Worm (Caenorhabditis elegans) whole organism, young adult: ENCODE measurements around the gene dnj-25.

Experiments used
- B0261.1 ChIP-seq: sonication (generic microtip); optimal IDR thresholded peaks from 2 replicates; lab custom pipeline; 2016; ENCODE audit warnings: mild to moderate bottlenecking, missing genetic modification characterization, moderate library complexity, missing compliant biosample characterization
- D2030.7 ChIP-seq: fragments of 200-800 bp; sonication (Bioruptor generic); IDR thresholded peaks from 2 replicates; pipeline ENCODE4 v1.3.6; 2022; ENCODE audit warnings: missing genetic modification reagents, missing genetic modification characterization, missing compliant biosample characterization
- F23B12.7 ChIP-seq: sonication (generic microtip); optimal IDR thresholded peaks from 2 replicates; lab custom pipeline; 2017; ENCODE audit warnings: missing genetic modification characterization, mild to moderate bottlenecking, missing compliant biosample characterization, antibody characterized with exemption, moderate library complexity; ENCODE audit not compliant: insufficient read depth
- F57C9.4 ChIP-seq: sonication (generic microtip); optimal IDR thresholded peaks from 2 replicates; lab custom pipeline; 2017; ENCODE audit warnings: mild to moderate bottlenecking, missing genetic modification characterization, missing compliant biosample characterization
- K11D2.4 ChIP-seq: fragments of 200-800 bp; sonication (Bioruptor generic); IDR thresholded peaks from 2 replicates; pipeline ENCODE4 v1.3.6; 2022; ENCODE audit warnings: missing genetic modification reagents, missing genetic modification characterization, missing compliant biosample characterization
- T07F8.4 ChIP-seq: sonication (generic microtip); optimal IDR thresholded peaks from 2 replicates; lab custom pipeline; 2016; ENCODE audit warnings: mild to moderate bottlenecking, missing genetic modification characterization, moderate library complexity, missing compliant biosample characterization
- akir-1 ChIP-seq: fragments of 200-800 bp; sonication (Bioruptor generic); optimal IDR thresholded peaks from 2 replicates; lab custom pipeline; 2018; ENCODE audit warnings: mild to moderate bottlenecking, missing genetic modification characterization, moderate library complexity, missing compliant biosample characterization
- attf-6 ChIP-seq: fragments of 200-800 bp; sonication (Bioruptor generic); IDR thresholded peaks from 2 replicates; pipeline ENCODE4 v1.3.6; 2022; ENCODE audit warnings: missing genetic modification reagents, missing genetic modification characterization, missing compliant biosample characterization
- bed-1 ChIP-seq: fragments of 200-800 bp; sonication (Bioruptor generic); IDR thresholded peaks from 2 replicates; pipeline ENCODE4 v1.3.6; 2022; ENCODE audit warnings: missing genetic modification reagents, missing genetic modification characterization, missing compliant biosample characterization
- bed-2 ChIP-seq: fragments of 200-800 bp; sonication (Bioruptor generic); IDR thresholded peaks from 2 replicates; pipeline ENCODE4 v1.3.6; 2022; ENCODE audit warnings: missing genetic modification reagents, missing genetic modification characterization, missing compliant biosample characterization
- ccch-3 ChIP-seq: fragments of 200-800 bp; sonication (Bioruptor generic); optimal IDR thresholded peaks from 2 replicates; lab custom pipeline; 2018; ENCODE audit warnings: mild to moderate bottlenecking, missing genetic modification characterization, missing compliant biosample characterization
- cebp-2 ChIP-seq: fragments of 200-800 bp; sonication (Bioruptor generic); IDR thresholded peaks from 2 replicates; pipeline ENCODE4 v1.3.6; 2022; ENCODE audit warnings: missing genetic modification characterization, missing compliant biosample characterization
- ceh-58 ChIP-seq: fragments of 200-800 bp; sonication (Bioruptor generic); IDR thresholded peaks from 2 replicates; pipeline ENCODE4 v1.3.6; 2022; ENCODE audit warnings: missing genetic modification characterization, missing compliant biosample characterization
- dox-1 ChIP-seq: fragments of 200-800 bp; sonication (Bioruptor generic); IDR thresholded peaks from 2 replicates; pipeline ENCODE4 v1.3.6; 2022; ENCODE audit warnings: missing genetic modification reagents, missing genetic modification characterization, missing compliant biosample characterization
- efl-1 ChIP-seq: fragments of 150-350 bp; optimal IDR thresholded peaks from 2 replicates; lab custom pipeline; 2014; ENCODE audit warnings: missing biosample characterization, missing genetic modification reagents, missing genetic modification characterization
- ekl-4 ChIP-seq: fragments of 200-800 bp; sonication (Bioruptor generic); IDR thresholded peaks from 2 replicates; pipeline ENCODE4 v1.3.6; 2022; ENCODE audit warnings: missing genetic modification reagents, missing genetic modification characterization, missing compliant biosample characterization
- ets-4 ChIP-seq: fragments of 200-800 bp; sonication (Bioruptor generic); optimal IDR thresholded peaks from 2 replicates; lab custom pipeline; 2018; ENCODE audit warnings: mild to moderate bottlenecking, missing genetic modification characterization, missing compliant biosample characterization
- gei-17 ChIP-seq: fragments of 200-800 bp; sonication (Bioruptor generic); optimal IDR thresholded peaks from 2 replicates; lab custom pipeline; 2018; ENCODE audit warnings: mild to moderate bottlenecking, missing genetic modification characterization, missing compliant biosample characterization
- him-1 ChIP-seq: sonication (generic microtip); optimal IDR thresholded peaks from 2 replicates; lab custom pipeline; 2016; ENCODE audit warnings: missing genotype, missing genetic modification reagents, missing genetic modification characterization, missing compliant biosample characterization
- hlh-12 ChIP-seq: sonication (generic microtip); optimal IDR thresholded peaks from 2 replicates; lab custom pipeline; 2016; ENCODE audit warnings: missing genetic modification characterization, missing compliant biosample characterization
- hlh-26 ChIP-seq: fragments of 200-800 bp; sonication (Bioruptor generic); conservative IDR thresholded peaks from 2 replicates; pipeline ENCODE4 v1.3.6; 2022; ENCODE audit warnings: missing genetic modification reagents, missing genetic modification characterization, missing compliant biosample characterization
- hmg-1.2 ChIP-seq: fragments of 200-800 bp; sonication (Bioruptor generic); IDR thresholded peaks from 2 replicates; pipeline ENCODE4 v1.3.6; 2022; ENCODE audit warnings: missing genetic modification reagents, missing genetic modification characterization, missing compliant biosample characterization
- let-526 ChIP-seq: fragments of 200-800 bp; sonication (Bioruptor generic); IDR thresholded peaks from 2 replicates; pipeline ENCODE4 v1.3.6; 2022; ENCODE audit warnings: missing genetic modification reagents, missing genetic modification characterization, missing compliant biosample characterization
- let-607 ChIP-seq, 2 experiments: fragments of 200-800 bp in 1 of 2; sonication (Bioruptor generic) in 1 of 2; sonication (generic microtip) in 1 of 2; optimal IDR thresholded peaks; 2 replicates each; lab custom pipeline; 2016 to 2018; ENCODE audit warnings: mild to moderate bottlenecking in 2 of 2, missing compliant biosample characterization in 2 of 2, missing genetic modification characterization in 2 of 2, moderate library complexity in 2 of 2, missing genotype in 1 of 2
- lin-26 ChIP-seq: fragments of 200-800 bp; sonication (Bioruptor generic); IDR thresholded peaks from 2 replicates; pipeline ENCODE4 v1.3.6; 2022; ENCODE audit warnings: missing genetic modification reagents, missing genetic modification characterization, missing compliant biosample characterization
- lsl-1 ChIP-seq: fragments of 200-800 bp; sonication (Bioruptor generic); optimal IDR thresholded peaks from 2 replicates; lab custom pipeline; 2018; ENCODE audit warnings: mild to moderate bottlenecking, missing genetic modification characterization, moderate library complexity, missing compliant biosample characterization
- madf-8 ChIP-seq: fragments of 200-800 bp; sonication (Bioruptor generic); conservative IDR thresholded peaks from 2 replicates; pipeline ENCODE4 v1.3.6; 2022; ENCODE audit warnings: missing genetic modification reagents, missing genetic modification characterization, missing compliant biosample characterization
- mxl-1 ChIP-seq: sonication (generic microtip); optimal IDR thresholded peaks from 2 replicates; lab custom pipeline; 2016; ENCODE audit warnings: missing genetic modification characterization, missing compliant biosample characterization
- nfyb-1 ChIP-seq: fragments of 200-800 bp; sonication (Bioruptor generic); IDR thresholded peaks from 2 replicates; pipeline ENCODE4 v1.3.6; 2022; ENCODE audit warnings: missing genetic modification reagents, missing genetic modification characterization, missing compliant biosample characterization
- nhr-80 ChIP-seq: sonication (generic microtip); optimal IDR thresholded peaks from 2 replicates; lab custom pipeline; 2016; ENCODE audit warnings: missing genetic modification characterization, missing compliant biosample characterization
- pbrm-1 ChIP-seq: fragments of 200-800 bp; sonication (Bioruptor generic); IDR thresholded peaks from 2 replicates; pipeline ENCODE4 v1.3.6; 2022; ENCODE audit warnings: missing genetic modification reagents, missing genetic modification characterization, missing compliant biosample characterization
- repo-1 ChIP-seq: sonication (generic microtip); optimal IDR thresholded peaks from 2 replicates; lab custom pipeline; 2017; ENCODE audit warnings: mild to moderate bottlenecking, missing genetic modification characterization, missing compliant biosample characterization
- snpc-1.1 ChIP-seq: sonication (generic microtip); optimal IDR thresholded peaks from 2 replicates; lab custom pipeline; 2017; ENCODE audit warnings: missing genetic modification characterization, mild to moderate bottlenecking, missing compliant biosample characterization, antibody characterized with exemption, moderate library complexity, missing genotype, missing genetic modification reagents; ENCODE audit not compliant: insufficient read depth
- snpc-1.3 ChIP-seq: sonication (generic microtip); optimal IDR thresholded peaks from 2 replicates; lab custom pipeline; 2017; ENCODE audit warnings: missing genetic modification characterization, mild to moderate bottlenecking, missing compliant biosample characterization, antibody characterized with exemption, moderate library complexity, missing genotype, missing genetic modification reagents; ENCODE audit not compliant: insufficient read depth
- snpc-3.4 ChIP-seq: sonication (generic microtip); optimal IDR thresholded peaks from 2 replicates; lab custom pipeline; 2017; ENCODE audit warnings: missing genetic modification characterization, mild to moderate bottlenecking, missing compliant biosample characterization, antibody characterized with exemption, moderate library complexity, missing genotype, missing genetic modification reagents
- snpc-4 ChIP-seq, 5 experiments: fragments of 150-350 bp in 1 of 5; sonication (generic microtip) in 4 of 5; optimal IDR thresholded peaks; 2 replicates each; lab custom pipeline; 2014 to 2018; ENCODE audit warnings: missing genetic modification characterization in 5 of 5, missing biosample characterization in 3 of 5, antibody characterized with exemption in 2 of 5, mild to moderate bottlenecking in 2 of 5, missing compliant biosample characterization in 2 of 5, missing genotype in 2 of 5, moderate library complexity in 2 of 5, missing genetic modification reagents in 1 of 5
- tbp1 ChIP-seq: fragments of 200-800 bp; sonication (Bioruptor generic); optimal IDR thresholded peaks from 2 replicates; lab custom pipeline; 2018; ENCODE audit warnings: mild to moderate bottlenecking, missing genetic modification characterization, missing compliant biosample characterization
- tlf-1 ChIP-seq: fragments of 200-800 bp; sonication (Bioruptor generic); optimal IDR thresholded peaks from 2 replicates; lab custom pipeline; 2018; ENCODE audit warnings: mild to moderate bottlenecking, missing genetic modification characterization, missing compliant biosample characterization
- unc-62 ChIP-seq: fragments of 150-350 bp; optimal IDR thresholded peaks from 2 replicates; lab custom pipeline; 2014; ENCODE audit warnings: missing biosample characterization, missing genetic modification reagents, missing genetic modification characterization
- zfh-2 ChIP-seq: fragments of 200-800 bp; sonication (Bioruptor generic); conservative IDR thresholded peaks from 2 replicates; pipeline ENCODE4 v1.3.6; 2022; ENCODE audit warnings: missing genetic modification reagents, missing genetic modification characterization, missing compliant biosample characterization
- ztf-18 ChIP-seq: sonication (generic microtip); optimal IDR thresholded peaks from 2 replicates; lab custom pipeline; 2016; ENCODE audit warnings: missing genotype, mild to moderate bottlenecking, missing genetic modification characterization, missing compliant biosample characterization
- ztf-25 ChIP-seq: fragments of 200-800 bp; sonication (Bioruptor generic); IDR thresholded peaks from 2 replicates; pipeline ENCODE4 v1.3.6; 2022; ENCODE audit warnings: missing genetic modification reagents, missing genetic modification characterization, missing compliant biosample characterization
- ztf-26 ChIP-seq: sonication (generic microtip); optimal IDR thresholded peaks from 2 replicates; lab custom pipeline; 2017; ENCODE audit warnings: missing genetic modification characterization, missing compliant biosample characterization

The dnj-25 gene

ce11 chrV:20698837-20699236, 45.3 kb downstream of the dnj-25 start:
- TF ChIP-seq pbrm-1 (GFP tag; lab: Robert Waterston, UW): peak; percentile 41
- peak; percentile 71 for TF ChIP-seq D2030.7 (GFP tag; lab: Robert Waterston, UW)
- peak; percentile 27 for TF ChIP-seq lsl-1 (GFP tag; lab: Kevin White, UChicago)
- TF ChIP-seq snpc-1.3 (tag; lab: Kevin White, UChicago): peak; percentile 24
- peak; percentile 64 for TF ChIP-seq snpc-3.4
- peak; percentile 55 for TF ChIP-seq tbp1 (GFP tag; lab: Kevin White, UChicago)
- TF ChIP-seq him-1 (tag; lab: Kevin White, UChicago): peak; percentile 68
- peak; percentile 86 for TF ChIP-seq hmg-1.2 (GFP tag; lab: Robert Waterston, UW)
- TF ChIP-seq attf-6 (GFP tag; lab: Robert Waterston, UW): 0 out of 2 replicates have a peak, but pooled peaks have one; percentile 38
- TF ChIP-seq snpc-1.1 (tag; lab: Kevin White, UChicago): peak; percentile 91
- peak; percentile 91 for TF ChIP-seq snpc-4 (GFP tag; optimal IDR thresholded peaks at IDR 0.05; lab: Kevin White, UChicago)
- TF ChIP-seq snpc-4 (tag; optimal IDR thresholded peaks at IDR 0.05; lab: Kevin White, UChicago): peak; percentile 63 to 96 (median 92)
- TF ChIP-seq ekl-4 (GFP tag; lab: Robert Waterston, UW): 0 out of 2 replicates have a peak, but pooled peaks have one; percentile 10

- no peak for TF ChIP-seq cebp-2 (GFP tag; lab: Robert Waterston, UW)
- no peak for TF ChIP-seq snpc-3.4
- TF ChIP-seq unc-62 (GFP tag; lab: Kevin White, UChicago): no peak
- no peak for TF ChIP-seq ets-4
- no peak for TF ChIP-seq ekl-4 (GFP tag; lab: Robert Waterston, UW)
- no peak for TF ChIP-seq hlh-12 (tag; lab: Kevin White, UChicago)
- TF ChIP-seq nhr-80 (tag; lab: Kevin White, UChicago): no peak
- no peak for TF ChIP-seq tlf-1 (GFP tag; lab: Kevin White, UChicago)
- TF ChIP-seq ztf-26 (tag; lab: Kevin White, UChicago): no peak
- no peak for TF ChIP-seq mxl-1
- TF ChIP-seq F57C9.4: no peak
- TF ChIP-seq F23B12.7 (tag; lab: Kevin White, UChicago): no peak
Measured at ce11 chrV:20698266-20698665, 45.9 kb downstream of the dnj-25 start, which contains the start of gene F53F8.7. Gene F53F8.7, minus strand, starts transcription at chrV:20698366.

- peak; percentile 87 for TF ChIP-seq dox-1 (GFP tag; lab: Robert Waterston, UW)
- TF ChIP-seq let-607 (tag; optimal IDR thresholded peaks at IDR 0.05; lab: Kevin White, UChicago): peak in 1 of 2 experiments; percentile 52
- TF ChIP-seq lin-26 (GFP tag; lab: Robert Waterston, UW): peak; percentile 95
- TF ChIP-seq nfyb-1: peak; percentile 84
- TF ChIP-seq pbrm-1 (GFP tag; lab: Robert Waterston, UW): peak; percentile 68
- TF ChIP-seq madf-8: no peak
- peak; percentile 56; the same call in 1 of the 2 replicates for TF ChIP-seq ekl-4 (GFP tag; lab: Robert Waterston, UW)
- peak; percentile 32 for TF ChIP-seq ets-4
- peak; percentile 82 for TF ChIP-seq B0261.1 (tag; lab: Kevin White, UChicago)
- TF ChIP-seq ztf-25 (GFP tag; lab: Robert Waterston, UW): peak; percentile 68; the same call in 1 of the 2 replicates
- TF ChIP-seq F57C9.4: peak; percentile 52
- peak; percentile 44; the same call in 1 of the 2 replicates for TF ChIP-seq K11D2.4
- no peak for TF ChIP-seq bed-1 (GFP tag; lab: Robert Waterston, UW)
- peak; percentile 72 for TF ChIP-seq repo-1
- 0 out of 2 replicates have a peak, but pooled peaks have one; percentile 83 for TF ChIP-seq ceh-58 (GFP tag; lab: Robert Waterston, UW)
- TF ChIP-seq ccch-3 (GFP tag; lab: Kevin White, UChicago): peak; percentile 45
- TF ChIP-seq attf-6 (GFP tag; lab: Robert Waterston, UW): 0 out of 2 replicates have a peak, but pooled peaks have one; percentile 18
- peak; percentile 49 for TF ChIP-seq T07F8.4
- no peak for TF ChIP-seq let-526
- peak; percentile 50 for TF ChIP-seq snpc-1.1 (tag; lab: Kevin White, UChicago)
- no peak for TF ChIP-seq efl-1
- TF ChIP-seq zfh-2 (GFP tag; lab: Robert Waterston, UW): peak; percentile 49
- TF ChIP-seq hlh-26: no peak
- TF ChIP-seq gei-17: peak; percentile 22
- TF ChIP-seq akir-1: no peak
- TF ChIP-seq bed-2: no peak
- TF ChIP-seq ztf-18: peak; percentile 67
Measured at ce11 chrV:20693968-20694367, 50.2 kb downstream of the dnj-25 start.
